Worm (Caenorhabditis elegans): Measurements from ENCODE around the gene dnj-20.

- TF ChIP-seq lsy-27 (tag; optimal IDR thresholded peaks at IDR 0.05; ENCODE audit: borderline replicate concordance, insufficient read depth) (no peak), somi-1 (GFP tag; optimal IDR thresholded peaks at IDR 0.05) (no peak), snpc-3.4 (tag; optimal IDR thresholded peaks at IDR 0.05) (no peak), repo-1 (tag; optimal IDR thresholded peaks at IDR 0.05) (peak; percentile 55), lin-54 (GFP tag; optimal IDR thresholded peaks at IDR 0.05) (no peak)
Observed at ce11 chrII:9597516-9598047, 26.4 kb downstream of the dnj-20 start, which contains the start of gene mrpl-53.
